Worm (Caenorhabditis elegans): ENCODE results near the gene heri-1.

Gene heri-1

ce11 chrII:6118163-6118562 is 5.2 kb upstream of the heri-1 start, which contains the start of gene C29H12.6:
TSS of gene C29H12.6 (minus strand) at chrII:6118263.
- TF ChIP-seq hmg-4 (GFP tag; optimal IDR thresholded peaks at IDR 0.05) (no peak), ceh-36 (tag; optimal IDR thresholded peaks at IDR 0.05) (peak; percentile 66)

ce11 chrII:6116701-6117100 is 3.7 kb upstream of the heri-1 start:
- TF ChIP-seq hmbx-1 (tag; optimal IDR thresholded peaks at IDR 0.05) (no peak), ceh-13 (GFP tag; optimal IDR thresholded peaks at IDR 0.05) (no peak), ama-1 (optimal IDR thresholded peaks at IDR 0.05) (no peak), F13C5.2 (tag; optimal IDR thresholded peaks at IDR 0.05) (no peak), hnd-1 (tag; optimal IDR thresholded peaks at IDR 0.05) (no peak), B0310.2 (tag; optimal IDR thresholded peaks at IDR 0.05) (no peak), pes-1 (GFP tag; IDR thresholded peaks at IDR 0.05) (no peak), ets-7 (tag; optimal IDR thresholded peaks at IDR 0.05) (no peak), flt-1 (GFP tag; IDR thresholded peaks at IDR 0.05) (no peak), aly-1 (tag; optimal IDR thresholded peaks at IDR 0.05) (no peak)

- no peak for TF ChIP-seq tra-4 (tag; optimal IDR thresholded peaks at IDR 0.05)
- no peak for TF ChIP-seq pes-1 (GFP tag; IDR thresholded peaks at IDR 0.05)
- TF ChIP-seq tbx-37 (GFP tag; conservative IDR thresholded peaks at IDR 0.05) = no peak
- no peak for TF ChIP-seq B0310.2 (tag; optimal IDR thresholded peaks at IDR 0.05)
- no peak for TF ChIP-seq ets-7 (tag; optimal IDR thresholded peaks at IDR 0.05)
- no peak for TF ChIP-seq ama-1 (optimal IDR thresholded peaks at IDR 0.05)
- no peak for TF ChIP-seq F13C5.2 (tag; optimal IDR thresholded peaks at IDR 0.05)
- no peak for TF ChIP-seq sea-1 (GFP tag; conservative IDR thresholded peaks at IDR 0.05)
- TF ChIP-seq hmg-4 (GFP tag; optimal IDR thresholded peaks at IDR 0.05) = no peak
- no peak for TF ChIP-seq ceh-13 (GFP tag; optimal IDR thresholded peaks at IDR 0.05)
- TF ChIP-seq ceh-36 (tag; optimal IDR thresholded peaks at IDR 0.05) = no peak
- no peak for TF ChIP-seq aly-1 (tag; optimal IDR thresholded peaks at IDR 0.05)
Observed at ce11 chrII:6115283-6115682, 2.3 kb upstream of the heri-1 start.

ce11 chrII:6113842-6114441 is 948 bp upstream of the heri-1 start:
- peak; percentile 41 for TF ChIP-seq ceh-36 (tag; optimal IDR thresholded peaks at IDR 0.05)
- no peak for TF ChIP-seq ets-7 (tag; optimal IDR thresholded peaks at IDR 0.05)

- TF ChIP-seq scrt-1 (GFP tag; IDR thresholded peaks at IDR 0.05) = no peak
- TF ChIP-seq B0310.2 (tag; optimal IDR thresholded peaks at IDR 0.05) = no peak
- no peak for TF ChIP-seq aly-1 (tag; optimal IDR thresholded peaks at IDR 0.05)
- no peak for TF ChIP-seq F13C5.2 (tag; optimal IDR thresholded peaks at IDR 0.05)
- TF ChIP-seq pes-1 (GFP tag; IDR thresholded peaks at IDR 0.05) = no peak
- TF ChIP-seq tbx-37 (GFP tag; conservative IDR thresholded peaks at IDR 0.05) = no peak
- no peak for TF ChIP-seq ceh-36 (tag; optimal IDR thresholded peaks at IDR 0.05)
- TF ChIP-seq tra-4 (tag; optimal IDR thresholded peaks at IDR 0.05) = no peak
Observed at ce11 chrII:6109989-6110388, 3.0 kb downstream of the heri-1 start.

ce11 chrII:6107773-6108172 is 5.2 kb downstream of the heri-1 start:
- TF ChIP-seq tbx-37 (GFP tag; conservative IDR thresholded peaks at IDR 0.05) (no peak), hnd-1 (tag; optimal IDR thresholded peaks at IDR 0.05) (no peak), tra-4 (tag; optimal IDR thresholded peaks at IDR 0.05) (no peak), pes-1 (GFP tag; IDR thresholded peaks at IDR 0.05) (no peak), aly-1 (tag; optimal IDR thresholded peaks at IDR 0.05) (no peak), scrt-1 (GFP tag; IDR thresholded peaks at IDR 0.05) (no peak), B0310.2 (tag; optimal IDR thresholded peaks at IDR 0.05) (no peak), ets-7 (tag; optimal IDR thresholded peaks at IDR 0.05) (no peak), hmbx-1 (tag; optimal IDR thresholded peaks at IDR 0.05) (no peak), flt-1 (GFP tag; IDR thresholded peaks at IDR 0.05) (no peak), tbx-11 (GFP tag; IDR thresholded peaks at IDR 0.05) (no peak), F13C5.2 (tag; optimal IDR thresholded peaks at IDR 0.05) (no peak)

ce11 chrII:6103986-6104385 is 9.0 kb downstream of the heri-1 start:
- no peak for TF ChIP-seq hmbx-1 (tag; optimal IDR thresholded peaks at IDR 0.05)
- TF ChIP-seq tbx-37 (GFP tag; conservative IDR thresholded peaks at IDR 0.05) = no peak
- no peak for TF ChIP-seq B0310.2 (tag; optimal IDR thresholded peaks at IDR 0.05)
- TF ChIP-seq ama-1 (optimal IDR thresholded peaks at IDR 0.05) = no peak
- TF ChIP-seq scrt-1 (GFP tag; IDR thresholded peaks at IDR 0.05) = no peak
- no peak for TF ChIP-seq aly-1 (tag; optimal IDR thresholded peaks at IDR 0.05)
- TF ChIP-seq tra-4 (tag; optimal IDR thresholded peaks at IDR 0.05) = no peak
- TF ChIP-seq hmg-4 (GFP tag; optimal IDR thresholded peaks at IDR 0.05) = no peak
- TF ChIP-seq sea-1 (GFP tag; conservative IDR thresholded peaks at IDR 0.05) = no peak
- no peak for TF ChIP-seq ceh-13 (GFP tag; optimal IDR thresholded peaks at IDR 0.05)
- no peak for TF ChIP-seq ets-7 (tag; optimal IDR thresholded peaks at IDR 0.05)
- TF ChIP-seq tbx-11 (GFP tag; IDR thresholded peaks at IDR 0.05) = no peak
- no peak for TF ChIP-seq ceh-36 (tag; optimal IDR thresholded peaks at IDR 0.05)
- no peak for TF ChIP-seq pes-1 (GFP tag; IDR thresholded peaks at IDR 0.05)
- TF ChIP-seq hnd-1 (tag; optimal IDR thresholded peaks at IDR 0.05) = no peak
- no peak for TF ChIP-seq flt-1 (GFP tag; IDR thresholded peaks at IDR 0.05)
- no peak for TF ChIP-seq F13C5.2 (tag; optimal IDR thresholded peaks at IDR 0.05)

- TF ChIP-seq hnd-1 (tag; optimal IDR thresholded peaks at IDR 0.05) = no peak
Observed at ce11 chrII:6101475-6101874, 11.5 kb downstream of the heri-1 start.

DNA sequence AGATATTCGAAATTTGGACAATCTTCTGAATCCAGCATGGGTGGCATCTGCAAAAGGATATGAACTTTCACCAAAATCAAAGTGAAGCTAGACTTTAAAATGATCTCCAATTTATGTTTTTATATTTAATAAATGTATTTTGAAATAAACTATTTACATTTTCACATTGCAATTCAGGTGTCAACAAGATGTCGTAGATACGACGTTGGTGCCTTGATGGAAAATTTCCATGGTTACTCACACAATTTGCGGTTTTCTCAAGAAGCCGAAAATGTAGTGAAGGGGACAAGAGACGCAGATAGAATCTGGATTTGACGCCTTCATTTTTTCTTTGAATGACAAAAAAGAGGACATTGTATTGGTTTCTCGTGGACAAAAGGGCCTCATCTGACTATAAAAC is 13.5 kb downstream of the heri-1 start, which contains the start of gene rgs-3:
Gene rgs-3, plus strand, starts transcription at position 301 of the 400 bp plus-strand sequence.
- TF ChIP-seq hmbx-1 (tag; optimal IDR thresholded peaks at IDR 0.05) = no peak
- no peak for TF ChIP-seq F13C5.2 (tag; optimal IDR thresholded peaks at IDR 0.05)
- no peak for TF ChIP-seq aly-1 (tag; optimal IDR thresholded peaks at IDR 0.05)
- TF ChIP-seq B0310.2 (tag; optimal IDR thresholded peaks at IDR 0.05) = no peak
- TF ChIP-seq pes-1 (GFP tag; IDR thresholded peaks at IDR 0.05) = no peak
- no peak for TF ChIP-seq tbx-11 (GFP tag; IDR thresholded peaks at IDR 0.05)
- TF ChIP-seq tra-4 (tag; optimal IDR thresholded peaks at IDR 0.05) = no peak
- TF ChIP-seq flt-1 (GFP tag; IDR thresholded peaks at IDR 0.05) = no peak
- no peak for TF ChIP-seq hmg-4 (GFP tag; optimal IDR thresholded peaks at IDR 0.05)
- TF ChIP-seq hnd-1 (tag; optimal IDR thresholded peaks at IDR 0.05) = no peak
- no peak for TF ChIP-seq ets-7 (tag; optimal IDR thresholded peaks at IDR 0.05)
- TF ChIP-seq tbx-37 (GFP tag; conservative IDR thresholded peaks at IDR 0.05) = no peak
- no peak for TF ChIP-seq sea-1 (GFP tag; conservative IDR thresholded peaks at IDR 0.05)
- TF ChIP-seq ceh-13 (GFP tag; optimal IDR thresholded peaks at IDR 0.05) = no peak
- TF ChIP-seq ama-1 (optimal IDR thresholded peaks at IDR 0.05) = no peak

All from whole organism, early embryonic.